Worm (Caenorhabditis elegans) whole organism, L4 larva: ENCODE measurements around the gene srg-17.

Experiments
- Y105C5A.15 ChIP-seq: fragments of 200-800 bp; sonication (Bioruptor generic); IDR thresholded peaks from 2 replicates; pipeline ENCODE4 v1.3.6; 2022; ENCODE audit warnings: missing genetic modification characterization, missing compliant biosample characterization
- ZK337.2 ChIP-seq: fragments of 200-800 bp; sonication (Bioruptor generic); IDR thresholded peaks from 2 replicates; pipeline ENCODE4 v1.3.6; 2022; ENCODE audit warnings: missing genetic modification reagents, missing genetic modification characterization, missing compliant biosample characterization
- ces-1 ChIP-seq: fragments of 150-350 bp; sonication (generic microtip); optimal IDR thresholded peaks from 4 replicates; lab custom pipeline; 2014; ENCODE audit warnings: missing biosample characterization, missing genetic modification reagents, missing genetic modification characterization
- dpl-1 ChIP-seq: fragments of 150-350 bp; optimal IDR thresholded peaks from 2 replicates; lab custom pipeline; 2014; ENCODE audit warnings: missing biosample characterization, missing genetic modification reagents, missing genetic modification characterization
- gei-8 ChIP-seq: fragments of 200-800 bp; sonication (Bioruptor generic); optimal IDR thresholded peaks from 2 replicates; lab custom pipeline; 2018; ENCODE audit warnings: mild to moderate bottlenecking, missing genetic modification characterization, missing compliant biosample characterization
- lin-13 ChIP-seq: fragments of 150-350 bp; optimal IDR thresholded peaks from 2 replicates; lab custom pipeline; 2014; ENCODE audit warnings: missing biosample characterization, missing genetic modification reagents, missing genetic modification characterization
- lsy-2 ChIP-seq, 2 experiments: fragments of 150-350 bp in 1 of 2; sonication (generic microtip) in 1 of 2; optimal IDR thresholded peaks; 2 replicates each; lab custom pipeline; 2014 to 2017; ENCODE audit warnings: missing biosample characterization in 2 of 2, missing genetic modification characterization in 2 of 2
- mdl-1 ChIP-seq, 2 experiments: fragments of 150-350 bp in 1 of 2; sonication (generic microtip) in 1 of 2; optimal IDR thresholded peaks; 2 replicates each; lab custom pipeline; 2014 to 2017; ENCODE audit warnings: missing biosample characterization in 2 of 2, missing genetic modification characterization in 2 of 2
- nhr-28 ChIP-seq: fragments of 150-350 bp; optimal IDR thresholded peaks from 2 replicates; lab custom pipeline; 2014; ENCODE audit warnings: missing biosample characterization, missing genetic modification characterization
- pqm-1 ChIP-seq: sonication (generic microtip); optimal IDR thresholded peaks from 2 replicates; lab custom pipeline; 2017; ENCODE audit warnings: missing biosample characterization, missing genetic modification characterization

- no peak for TF ChIP-seq lsy-2 (tag; optimal IDR thresholded peaks at IDR 0.05; lab: Kevin White, UChicago)
- TF ChIP-seq gei-8 (GFP tag; lab: Kevin White, UChicago), result no peak
- no peak for TF ChIP-seq Y105C5A.15
- no peak for TF ChIP-seq lin-13 (GFP tag; lab: Kevin White, UChicago)
- TF ChIP-seq ces-1 (GFP tag; lab: Kevin White, UChicago), result no peak
- TF ChIP-seq mdl-1 (tag; optimal IDR thresholded peaks at IDR 0.05; lab: Kevin White, UChicago), result no peak
- no peak for TF ChIP-seq ZK337.2 (GFP tag; lab: Robert Waterston, UW)
- TF ChIP-seq dpl-1 (GFP tag; lab: Kevin White, UChicago), result no peak
- TF ChIP-seq pqm-1 (tag; lab: Kevin White, UChicago), result no peak
- no peak for TF ChIP-seq nhr-28 (tag; lab: Kevin White, UChicago)
Observed at ce11 chrII:12489903-12490302, 16.4 kb downstream of the srg-17 start, which contains the start of gene T21B4.15.
